Worm (Caenorhabditis elegans): ENCODE data around the gene cyp-37A1.
A peak's percentile ranks its signal among the peaks of the same experiment; 100 is the strongest.

Gene cyp-37A1

ce11 chrII:14016865-14017264, at the start of gene cyp-37A1:
Gene cyp-37A1, minus strand, starts transcription at chrII:14016965.
- TF ChIP-seq C34F6.9 (tag; optimal IDR thresholded peaks at IDR 0.05) (no peak), nhr-237 (tag; optimal IDR thresholded peaks at IDR 0.05) (no peak), aly-2 (tag; optimal IDR thresholded peaks at IDR 0.05) (no peak), snpc-4 (tag; optimal IDR thresholded peaks at IDR 0.05) (no peak), nhr-129 (tag; optimal IDR thresholded peaks at IDR 0.05) (no peak), lin-11 (tag; optimal IDR thresholded peaks at IDR 0.05) (no peak), ceh-16 (tag; optimal IDR thresholded peaks at IDR 0.05) (no peak), egl-27 (tag; optimal IDR thresholded peaks at IDR 0.05) (no peak), nhr-25 (tag; optimal IDR thresholded peaks at IDR 0.05) (no peak), sem-4 (tag; optimal IDR thresholded peaks at IDR 0.05) (no peak), nhr-77 (tag; optimal IDR thresholded peaks at IDR 0.05) (no peak)

ce11 chrII:14065486-14065885, 48.7 kb upstream of the cyp-37A1 start:
- TF ChIP-seq gmeb-1 (tag; optimal IDR thresholded peaks at IDR 0.05) (no peak), crh-2 (tag; optimal IDR thresholded peaks at IDR 0.05) (no peak), sma-3 (GFP tag; optimal IDR thresholded peaks at IDR 0.05) (no peak), nhr-12 (tag; optimal IDR thresholded peaks at IDR 0.05) (no peak), unc-62 (GFP tag; optimal IDR thresholded peaks at IDR 0.05) (no peak), alr-1 (tag; optimal IDR thresholded peaks at IDR 0.05) (no peak), nhr-77 (tag; optimal IDR thresholded peaks at IDR 0.05) (no peak), ztf-1 (GFP tag; conservative IDR thresholded peaks at IDR 0.05) (no peak), skn-1 (tag; optimal IDR thresholded peaks at IDR 0.05) (no peak), nhr-10 (tag; optimal IDR thresholded peaks at IDR 0.05) (no peak), nhr-6 (tag; optimal IDR thresholded peaks at IDR 0.05) (no peak), fos-1 (tag; optimal IDR thresholded peaks at IDR 0.05) (no peak), F13H6.1 (tag; optimal IDR thresholded peaks at IDR 0.05) (no peak), sem-4 (tag; optimal IDR thresholded peaks at IDR 0.05) (no peak), aly-2 (tag; optimal IDR thresholded peaks at IDR 0.05) (no peak), ztf-11 (tag; optimal IDR thresholded peaks at IDR 0.05) (no peak), nhr-25 (tag; optimal IDR thresholded peaks at IDR 0.05) (no peak)

- TF ChIP-seq crh-2 (tag; optimal IDR thresholded peaks at IDR 0.05), result no peak
- TF ChIP-seq nhr-6 (tag; optimal IDR thresholded peaks at IDR 0.05), result no peak
- no peak for TF ChIP-seq snpc-4 (tag; optimal IDR thresholded peaks at IDR 0.05)
- no peak for TF ChIP-seq dmd-4 (tag; optimal IDR thresholded peaks at IDR 0.05)
- no peak for TF ChIP-seq ama-1 (optimal IDR thresholded peaks at IDR 0.05)
- no peak for TF ChIP-seq gmeb-1 (tag; optimal IDR thresholded peaks at IDR 0.05)
- no peak for TF ChIP-seq sem-4 (tag; optimal IDR thresholded peaks at IDR 0.05)
- no peak for TF ChIP-seq alr-1 (tag; optimal IDR thresholded peaks at IDR 0.05)
- TF ChIP-seq sma-3 (GFP tag; optimal IDR thresholded peaks at IDR 0.05), result no peak
These were observed 47.3 kb upstream of the cyp-37A1 start for ce11 chrII:14064051-14064450.

- TF ChIP-seq sem-4 (tag; optimal IDR thresholded peaks at IDR 0.05), result peak; percentile 18
- TF ChIP-seq snpc-4 (tag; optimal IDR thresholded peaks at IDR 0.05), result no peak
- peak; percentile 64 for TF ChIP-seq crh-2 (tag; optimal IDR thresholded peaks at IDR 0.05)
- TF ChIP-seq nhr-12 (tag; optimal IDR thresholded peaks at IDR 0.05), result no peak
- TF ChIP-seq dmd-4 (tag; optimal IDR thresholded peaks at IDR 0.05), result no peak
- no peak for TF ChIP-seq peb-1 (tag; optimal IDR thresholded peaks at IDR 0.05)
- TF ChIP-seq lin-39 (tag; optimal IDR thresholded peaks at IDR 0.05), result no peak
- TF ChIP-seq blmp-1 (tag; optimal IDR thresholded peaks at IDR 0.05; ENCODE audit: insufficient read depth), result peak; percentile 9
- peak; percentile 79 for TF ChIP-seq lin-13 (GFP tag; optimal IDR thresholded peaks at IDR 0.05)
- TF ChIP-seq C34F6.9 (tag; optimal IDR thresholded peaks at IDR 0.05), result peak; percentile 83
- peak; percentile 74 for TF ChIP-seq gmeb-1 (tag; optimal IDR thresholded peaks at IDR 0.05)
- TF ChIP-seq ceh-16 (tag; optimal IDR thresholded peaks at IDR 0.05), result no peak
- no peak for TF ChIP-seq nhr-11 (tag; optimal IDR thresholded peaks at IDR 0.05)
- peak; percentile 14 for TF ChIP-seq fos-1 (tag; optimal IDR thresholded peaks at IDR 0.05)
- TF ChIP-seq skn-1 (tag; optimal IDR thresholded peaks at IDR 0.05), result no peak
- TF ChIP-seq ztf-4 (tag; optimal IDR thresholded peaks at IDR 0.05), result no peak
- peak; percentile 25 for TF ChIP-seq nhr-21 (tag; optimal IDR thresholded peaks at IDR 0.05)
- no peak for TF ChIP-seq unc-62 (GFP tag; optimal IDR thresholded peaks at IDR 0.05)
- TF ChIP-seq R02D3.7 (tag; optimal IDR thresholded peaks at IDR 0.05), result no peak
- no peak for TF ChIP-seq alr-1 (tag; optimal IDR thresholded peaks at IDR 0.05)
- TF ChIP-seq sma-3 (GFP tag; optimal IDR thresholded peaks at IDR 0.05), result peak; percentile 89
- TF ChIP-seq F13H6.1 (tag; optimal IDR thresholded peaks at IDR 0.05), result peak; percentile 62
- TF ChIP-seq nhr-25 (tag; optimal IDR thresholded peaks at IDR 0.05), result peak; percentile 50
- TF ChIP-seq unc-55 (GFP tag; optimal IDR thresholded peaks at IDR 0.05), result peak; percentile 79
- peak; percentile 47 for TF ChIP-seq egl-27 (tag; optimal IDR thresholded peaks at IDR 0.05)
- peak; percentile 50 to 78 for TF ChIP-seq lsy-2 (tag; optimal IDR thresholded peaks at IDR 0.05)
- peak; percentile 51 for TF ChIP-seq nhr-129 (tag; optimal IDR thresholded peaks at IDR 0.05)
- TF ChIP-seq lin-11 (tag; optimal IDR thresholded peaks at IDR 0.05), result peak; percentile 56
- TF ChIP-seq Y55F3AM.14 (GFP tag; optimal IDR thresholded peaks at IDR 0.05), result no peak
These were observed 46.3 kb upstream of the cyp-37A1 start, which contains the start of gene lem-2 for ce11 chrII:14063044-14063500. Gene lem-2, plus strand, starts transcription at chrII:14063450.

All from whole organism, L2 larva.